Fruit fly (Drosophila melanogaster) whole organism, embryonic: ENCODE data around the gene tth.
A peak's percentile ranks its signal among the peaks of the same experiment; 100 is the strongest.

Experiments used
- CG10959 ChIP-seq: fragments of 200-800 bp; sonication (Bioruptor generic); IDR thresholded peaks from 2 replicates; pipeline ENCODE4 v1.3.6; 2022; ENCODE audit warnings: missing biosample characterization, missing genetic modification characterization
- CG11695 ChIP-seq: fragments of 200-800 bp; sonication (Bioruptor generic); IDR thresholded peaks from 3 replicates; pipeline ENCODE4 v1.3.6; 2022; ENCODE audit warnings: missing biosample characterization, missing genetic modification characterization
- CG12071 ChIP-seq: fragments of 200-800 bp; sonication (Bioruptor generic); optimal IDR thresholded peaks from 3 replicates; lab custom pipeline; 2018; ENCODE audit warnings: missing biosample characterization, mild to moderate bottlenecking, missing genetic modification characterization
- CG13123 ChIP-seq: fragments of 200-800 bp; sonication (Bioruptor generic); optimal IDR thresholded peaks from 2 replicates; lab custom pipeline; 2016; ENCODE audit warnings: missing biosample characterization, missing genetic modification characterization
- CG14441 ChIP-seq: fragments of 200-800 bp; sonication (Bioruptor generic); IDR thresholded peaks from 2 replicates; pipeline ENCODE4 v1.3.6; 2022; ENCODE audit warnings: missing biosample characterization, missing genetic modification characterization
- CG1529 ChIP-seq: fragments of 200-800 bp; sonication (Bioruptor generic); optimal IDR thresholded peaks from 3 replicates; lab custom pipeline; 2018; ENCODE audit warnings: missing biosample characterization, missing genetic modification characterization
- CG17612 ChIP-seq: fragments of 200-800 bp; sonication (Bioruptor generic); IDR thresholded peaks from 2 replicates; pipeline ENCODE4 v1.3.6; 2022; ENCODE audit warnings: missing biosample characterization, missing genetic modification characterization
- CG2712 ChIP-seq: fragments of 200-800 bp; optimal IDR thresholded peaks from 3 replicates; lab custom pipeline; 2019; ENCODE audit warnings: missing biosample characterization, mild to moderate bottlenecking, missing genetic modification characterization, moderate library complexity
- CG30431 ChIP-seq: fragments of 200-800 bp; sonication (Bioruptor generic); optimal IDR thresholded peaks from 2 replicates; lab custom pipeline; 2017; ENCODE audit warnings: missing biosample characterization, missing genetic modification characterization
- CG32532 ChIP-seq: fragments of 200-800 bp; sonication (Bioruptor generic); IDR thresholded peaks from 2 replicates; pipeline ENCODE4 v1.3.6; 2022; ENCODE audit warnings: missing biosample characterization, missing genetic modification characterization
- CG3281 ChIP-seq: fragments of 200-800 bp; sonication (Bioruptor generic); optimal IDR thresholded peaks from 3 replicates; lab custom pipeline; 2017; ENCODE audit warnings: missing biosample characterization, mild to moderate bottlenecking, missing genetic modification characterization
- CG33557 ChIP-seq: fragments of 200-800 bp; sonication (Bioruptor generic); optimal IDR thresholded peaks from 2 replicates; lab custom pipeline; 2019; ENCODE audit warnings: missing biosample characterization, mild to moderate bottlenecking, missing genetic modification characterization, moderate library complexity
- CG3838 ChIP-seq: fragments of 200-800 bp; sonication (Bioruptor generic); optimal IDR thresholded peaks from 3 replicates; lab custom pipeline; 2016; ENCODE audit warnings: missing biosample characterization, missing genetic modification characterization
- CG4707 ChIP-seq: fragments of 200-800 bp; sonication (Bioruptor generic); optimal IDR thresholded peaks from 2 replicates; lab custom pipeline; 2018; ENCODE audit warnings: missing biosample characterization, mild to moderate bottlenecking, missing genetic modification characterization, moderate library complexity
- CG6791 ChIP-seq: fragments of 200-800 bp; sonication (Bioruptor generic); IDR thresholded peaks from 3 replicates; pipeline ENCODE4 v1.3.6; 2022; ENCODE audit warnings: missing biosample characterization, missing genetic modification characterization; ENCODE audit not compliant: partially characterized antibody
- CG8924 ChIP-seq: fragments of 200-800 bp; optimal IDR thresholded peaks from 3 replicates; lab custom pipeline; 2019; ENCODE audit warnings: missing biosample characterization, mild to moderate bottlenecking, missing genetic modification characterization, moderate library complexity
- Dip3 ChIP-seq: fragments of 200-800 bp; sonication (Bioruptor generic); optimal IDR thresholded peaks from 3 replicates; lab custom pipeline; 2016; ENCODE audit warnings: missing biosample characterization, missing genetic modification characterization
- Dll ChIP-seq: fragments of 200-800 bp; sonication (Bioruptor generic); IDR thresholded peaks from 4 replicates; pipeline ENCODE4 v1.3.6; 2022; ENCODE audit warnings: missing biosample characterization, missing genetic modification characterization; ENCODE audit not compliant: partially characterized antibody
- Dp ChIP-seq: fragments of 200-800 bp; sonication (Bioruptor generic); optimal IDR thresholded peaks from 2 replicates; lab custom pipeline; 2018; ENCODE audit warnings: missing biosample characterization, mild to moderate bottlenecking, missing genetic modification characterization, moderate library complexity
- Gsc ChIP-seq: fragments of 200-800 bp; sonication (Bioruptor generic); IDR thresholded peaks from 2 replicates; pipeline ENCODE4 v1.3.6; 2022; ENCODE audit warnings: missing biosample characterization, missing genetic modification characterization
- Gug ChIP-seq: fragments of 200-800 bp; sonication (Bioruptor generic); IDR thresholded peaks from 4 replicates; pipeline ENCODE4 v1.3.6; 2022; ENCODE audit warnings: missing biosample characterization, missing genetic modification characterization
- Hmr ChIP-seq: fragments of 200-800 bp; sonication (Bioruptor generic); optimal IDR thresholded peaks from 3 replicates; lab custom pipeline; 2017; ENCODE audit warnings: mild to moderate bottlenecking, missing biosample characterization, missing genetic modification reagents, missing genetic modification characterization
- Hmx ChIP-seq: fragments of 200-800 bp; sonication (Bioruptor generic); optimal IDR thresholded peaks from 2 replicates; lab custom pipeline; 2016; ENCODE audit warnings: missing biosample characterization, missing genetic modification characterization
- Kr ChIP-seq: fragments of 200-800 bp; sonication (Bioruptor generic); optimal IDR thresholded peaks from 2 replicates; lab custom pipeline; 2017; ENCODE audit warnings: missing biosample characterization, mild to moderate bottlenecking, missing genetic modification characterization
- Lpt ChIP-seq: fragments of >200 bp; optimal IDR thresholded peaks from 2 replicates; lab custom pipeline; 2018; ENCODE audit warnings: missing biosample characterization, missing genetic modification characterization
- MESR4 ChIP-seq: fragments of 200-800 bp; sonication (Bioruptor generic); optimal IDR thresholded peaks from 2 replicates; lab custom pipeline; 2018; ENCODE audit warnings: missing biosample characterization, mild to moderate bottlenecking, missing genetic modification characterization, moderate library complexity
- Myb ChIP-seq: fragments of 200-800 bp; sonication (Bioruptor generic); optimal IDR thresholded peaks from 2 replicates; lab custom pipeline; 2016; ENCODE audit warnings: missing biosample characterization, missing genetic modification characterization
- Oli ChIP-seq: fragments of 200-800 bp; sonication (Bioruptor generic); optimal IDR thresholded peaks from 2 replicates; lab custom pipeline; 2018; ENCODE audit warnings: missing biosample characterization, mild to moderate bottlenecking, missing genetic modification characterization, moderate library complexity
- Spps ChIP-seq: fragments of 200-800 bp; sonication (Bioruptor generic); optimal IDR thresholded peaks from 2 replicates; lab custom pipeline; 2018; ENCODE audit warnings: missing biosample characterization, mild to moderate bottlenecking, missing genetic modification characterization
- Sry-β ChIP-seq: fragments of 200-800 bp; sonication (Bioruptor generic); optimal IDR thresholded peaks from 2 replicates; lab custom pipeline; 2018; ENCODE audit warnings: missing biosample characterization, mild to moderate bottlenecking, missing genetic modification characterization, moderate library complexity
- YL-1 ChIP-seq: fragments of 200-800 bp; sonication (Bioruptor generic); optimal IDR thresholded peaks from 3 replicates; lab custom pipeline; 2017; ENCODE audit warnings: missing biosample characterization, mild to moderate bottlenecking, missing genetic modification characterization
- ash1 ChIP-seq: fragments of 200-800 bp; sonication (Bioruptor generic); optimal IDR thresholded peaks from 2 replicates; lab custom pipeline; 2018; ENCODE audit warnings: missing biosample characterization, mild to moderate bottlenecking, missing genetic modification characterization
- ato ChIP-seq: fragments of 200-800 bp; sonication (Bioruptor generic); IDR thresholded peaks from 2 replicates; pipeline ENCODE4 v1.3.6; 2022; ENCODE audit warnings: missing biosample characterization, missing genetic modification characterization; ENCODE audit not compliant: partially characterized antibody
- croc ChIP-seq: fragments of 200-800 bp; sonication (Bioruptor generic); conservative IDR thresholded peaks from 3 replicates; pipeline ENCODE4 v1.3.6; 2022; ENCODE audit warnings: missing biosample characterization, missing genetic modification characterization
- dimm ChIP-seq: fragments of 200-800 bp; sonication (Bioruptor generic); IDR thresholded peaks from 2 replicates; pipeline ENCODE4 v1.3.6; 2022; ENCODE audit warnings: missing biosample characterization, missing genetic modification characterization
- dysf ChIP-seq: fragments of 200-800 bp; sonication (Bioruptor generic); IDR thresholded peaks from 3 replicates; pipeline ENCODE4 v1.3.6; 2022; ENCODE audit warnings: missing biosample characterization, missing genetic modification characterization
- ems ChIP-seq: fragments of 200-800 bp; sonication (Bioruptor generic); optimal IDR thresholded peaks from 3 replicates; lab custom pipeline; 2016; ENCODE audit warnings: missing biosample characterization, missing genetic modification characterization
- en ChIP-seq: fragments of 200-800 bp; sonication (Bioruptor generic); optimal IDR thresholded peaks from 2 replicates; lab custom pipeline; 2016; ENCODE audit warnings: missing biosample characterization, missing genetic modification characterization
- gro ChIP-seq: fragments of 200-800 bp; sonication (Bioruptor generic); optimal IDR thresholded peaks from 2 replicates; lab custom pipeline; 2016; ENCODE audit warnings: missing biosample characterization, missing genetic modification characterization
- kah ChIP-seq: fragments of 200-800 bp; sonication (Bioruptor generic); optimal IDR thresholded peaks from 2 replicates; lab custom pipeline; 2018; ENCODE audit warnings: missing biosample characterization, mild to moderate bottlenecking, missing genetic modification characterization
- kay ChIP-seq: fragments of 200-800 bp; sonication (Bioruptor generic); optimal IDR thresholded peaks from 2 replicates; lab custom pipeline; 2016; ENCODE audit warnings: missing biosample characterization, missing genetic modification characterization
- ken ChIP-seq: fragments of 200-800 bp; sonication (Bioruptor generic); IDR thresholded peaks from 3 replicates; pipeline ENCODE4 v1.3.6; 2022; ENCODE audit warnings: missing biosample characterization, missing genetic modification characterization
- lmd ChIP-seq: fragments of 200-800 bp; sonication (Bioruptor generic); IDR thresholded peaks from 2 replicates; pipeline ENCODE4 v1.3.6; 2022; ENCODE audit warnings: missing biosample characterization, missing genetic modification characterization
- lola ChIP-seq, 3 experiments: fragments of >200 bp in 2 of 3; fragments of 200-800 bp in 1 of 3; sonication (Bioruptor generic) in 1 of 3; optimal IDR thresholded peaks; 2 replicates each; lab custom pipeline; 2017 to 2019; ENCODE audit warnings: missing biosample characterization in 3 of 3, missing genetic modification characterization in 3 of 3, mild to moderate bottlenecking in 1 of 3, moderate library complexity in 1 of 3
- mam ChIP-seq: fragments of 200-800 bp; sonication (Bioruptor generic); optimal IDR thresholded peaks from 3 replicates; lab custom pipeline; 2016; ENCODE audit warnings: missing biosample characterization, missing genetic modification characterization
- otp ChIP-seq: fragments of 200-800 bp; sonication (Bioruptor generic); IDR thresholded peaks from 3 replicates; pipeline ENCODE4, ENCODE4 v1.3.6; 2022; ENCODE audit warnings: missing biosample characterization, missing genetic modification characterization
- pho ChIP-seq: fragments of 200-800 bp; sonication (Bioruptor generic); optimal IDR thresholded peaks from 2 replicates; lab custom pipeline; 2016; ENCODE audit warnings: missing biosample characterization, missing genetic modification characterization
- sens-2 ChIP-seq: fragments of 200-800 bp; sonication (Bioruptor generic); IDR thresholded peaks from 2 replicates; pipeline ENCODE4 v1.3.6; 2022; ENCODE audit warnings: missing biosample characterization, missing genetic modification characterization
- ttk ChIP-seq: fragments of 200-800 bp; sonication (Bioruptor generic); IDR thresholded peaks from 2 replicates; pipeline ENCODE4 v2.1.2; 2022; ENCODE audit warnings: missing biosample characterization, missing genetic modification characterization
- vvl ChIP-seq: fragments of 200-800 bp; sonication (Bioruptor generic); IDR thresholded peaks from 2 replicates; pipeline ENCODE4 v1.3.6; 2022; ENCODE audit warnings: missing biosample characterization, missing genetic modification characterization
- yki ChIP-seq: fragments of >200 bp; optimal IDR thresholded peaks from 3 replicates; lab custom pipeline; 2018

The tth gene

dm6 chrX:13616417-13617050 is at the start of gene tth, which contains the start of gene Tango2 (continued):
- TF ChIP-seq mam (GFP tag; lab: Kevin White, UChicago) (peak; percentile 84), Hmr (GFP tag; lab: Kevin White, UChicago) (peak; percentile 76), Oli (tag; lab: Kevin White, UChicago) (peak; percentile 78), CG3838 (GFP tag; lab: Kevin White, UChicago) (peak; percentile 38), en (GFP tag; lab: Kevin White, UChicago) (peak; percentile 6), dysf (peak; percentile 82), CG17612 (GFP tag; lab: Robert Waterston, UW) (peak; percentile 37; the same call in 1 of the 2 replicates), gro (GFP tag; lab: Kevin White, UChicago) (peak; percentile 53), CG12071 (GFP tag; lab: Kevin White, UChicago) (no peak), CG6791 (GFP tag; lab: Robert Waterston, UW) (peak; percentile 71), pho (GFP tag; lab: Kevin White, UChicago) (peak; percentile 63), Dll (GFP tag; lab: Robert Waterston, UW) (peak; percentile 71), Hmx (GFP tag; lab: Kevin White, UChicago) (peak; percentile 50), ems (GFP tag; lab: Kevin White, UChicago) (peak; percentile 66), otp (0 out of 3 replicates have a peak, but pooled peaks have one; percentile 29), CG11695 (GFP tag; lab: Robert Waterston, UW) (peak; percentile 70; the same call in 2 of the 3 replicates), CG8924 (tag; lab: Kevin White, UChicago) (peak; percentile 75), CG32532 (peak; percentile 81), Dp (GFP tag; lab: Kevin White, UChicago) (peak; percentile 72), kay (peak; percentile 27), YL-1 (GFP tag; lab: Kevin White, UChicago) (no peak), Gug (GFP tag; lab: Robert Waterston, UW) (peak; percentile 50; the same call in 2 of the 4 replicates), Dip3 (GFP tag; lab: Kevin White, UChicago) (peak; percentile 66), Gsc (no peak), CG4707 (GFP tag; lab: Kevin White, UChicago) (no peak), CG10959 (GFP tag; lab: Robert Waterston, UW) (no peak), ttk (GFP tag; lab: Robert Waterston, UW) (peak; percentile 60), CG1529 (GFP tag; lab: Kevin White, UChicago) (no peak), CG2712 (tag; lab: Kevin White, UChicago) (peak; percentile 70), Spps (tag; lab: Kevin White, UChicago) (no peak), MESR4 (GFP tag; lab: Kevin White, UChicago) (no peak), Sry-β (GFP tag; lab: Kevin White, UChicago) (peak; percentile 33), Myb (peak; percentile 69), croc (GFP tag; lab: Robert Waterston, UW) (no peak), Kr (GFP tag; lab: Kevin White, UChicago) (no peak), ash1 (no peak), CG30431 (GFP tag; lab: Kevin White, UChicago) (no peak), yki (lab: Kevin White, UChicago) (no peak), kah (GFP tag; lab: Kevin White, UChicago) (peak; percentile 18), ato (GFP tag; lab: Robert Waterston, UW) (no peak), lola (GFP tag; optimal IDR thresholded peaks at IDR 0.05; lab: Kevin White, UChicago) (peak in 1 of 3 experiments; percentile 49), CG3281 (GFP tag; lab: Kevin White, UChicago) (peak; percentile 75), dimm (GFP tag; lab: Robert Waterston, UW) (no peak), CG14441 (GFP tag; lab: Robert Waterston, UW) (peak; percentile 63), sens-2 (no peak), lmd (GFP tag; lab: Robert Waterston, UW) (peak; percentile 81), vvl (peak; percentile 62), ken (GFP tag; lab: Robert Waterston, UW) (peak; percentile 72; the same call in 2 of the 3 replicates), CG33557 (GFP tag; lab: Kevin White, UChicago) (no peak), Lpt (no peak), CG13123 (GFP tag; lab: Kevin White, UChicago) (peak; percentile 46)
